Worm (Caenorhabditis elegans): ENCODE results near the gene pcyt-1.

Gene pcyt-1

DNA sequence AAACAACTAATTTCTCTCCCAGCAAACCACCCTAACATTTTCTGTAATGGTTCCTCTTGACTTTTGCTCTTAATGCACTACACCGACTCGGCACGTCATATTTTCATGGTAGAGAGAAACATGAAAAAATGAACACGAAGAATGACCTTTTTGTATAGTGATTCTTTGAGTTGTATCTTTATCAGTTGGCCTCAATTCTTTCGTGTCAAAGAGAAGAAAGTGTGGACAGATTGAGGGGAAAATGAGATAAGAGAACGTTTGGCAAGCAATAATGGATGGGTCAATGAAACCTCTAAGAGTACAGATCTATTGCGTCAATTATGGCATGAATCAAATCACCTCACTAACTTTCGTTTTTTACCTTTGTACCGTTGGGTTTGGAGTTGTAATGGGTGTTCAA is 3.8 kb downstream of the pcyt-1 start:
- TF ChIP-seq nhr-47 (tag; optimal IDR thresholded peaks at IDR 0.05), result no peak
- TF ChIP-seq nhr-71 (tag; optimal IDR thresholded peaks at IDR 0.05), result peak; percentile 4
- no peak for TF ChIP-seq lir-3 (tag; optimal IDR thresholded peaks at IDR 0.05; ENCODE audit: poor library complexity)
- TF ChIP-seq unc-86 (tag; optimal IDR thresholded peaks at IDR 0.05), result no peak
- peak in 1 of 6 experiments; percentile 3 for TF ChIP-seq elt-3 (tag; optimal IDR thresholded peaks at IDR 0.05)
- no peak for TF ChIP-seq lin-39 (tag; optimal IDR thresholded peaks at IDR 0.05)
- no peak for TF ChIP-seq pag-3 (tag; optimal IDR thresholded peaks at IDR 0.05; ENCODE audit: borderline replicate concordance, insufficient read depth)
- TF ChIP-seq efl-3 (GFP tag; optimal IDR thresholded peaks at IDR 0.05), result no peak
- no peak for TF ChIP-seq nhr-90 (tag; optimal IDR thresholded peaks at IDR 0.05; ENCODE audit: poor library complexity)
- TF ChIP-seq blmp-1 (tag; optimal IDR thresholded peaks at IDR 0.05), result peak; percentile 55
- TF ChIP-seq lin-35 (GFP tag; optimal IDR thresholded peaks at IDR 0.05), result peak in 1 of 2 experiments; percentile 2
- no peak for TF ChIP-seq mdl-1 (tag; optimal IDR thresholded peaks at IDR 0.05)
- TF ChIP-seq skn-1 (tag; optimal IDR thresholded peaks at IDR 0.05), result no peak
- no peak for TF ChIP-seq nhr-12 (tag; optimal IDR thresholded peaks at IDR 0.05)
- no peak for TF ChIP-seq swsn-7 (tag; optimal IDR thresholded peaks at IDR 0.05)
- no peak for TF ChIP-seq isw-1 (GFP tag; IDR thresholded peaks at IDR 0.05)
- TF ChIP-seq nhr-28 (tag; optimal IDR thresholded peaks at IDR 0.05), result no peak
- no peak for TF ChIP-seq ama-1 (optimal IDR thresholded peaks at IDR 0.05)
- TF ChIP-seq fkh-10 (GFP tag; optimal IDR thresholded peaks at IDR 0.05), result no peak
- TF ChIP-seq fos-1 (tag; optimal IDR thresholded peaks at IDR 0.05), result no peak
- TF ChIP-seq zag-1 (tag; optimal IDR thresholded peaks at IDR 0.05), result no peak
- TF ChIP-seq alr-1 (tag; optimal IDR thresholded peaks at IDR 0.05; ENCODE audit: borderline replicate concordance), result no peak
- no peak for TF ChIP-seq unc-130 (tag; optimal IDR thresholded peaks at IDR 0.05)
- TF ChIP-seq ztf-11 (tag; optimal IDR thresholded peaks at IDR 0.05), result no peak
- TF ChIP-seq snu-23 (GFP tag; optimal IDR thresholded peaks at IDR 0.05), result no peak
- TF ChIP-seq unc-30 (tag; optimal IDR thresholded peaks at IDR 0.05), result no peak
- TF ChIP-seq ztf-4 (tag; optimal IDR thresholded peaks at IDR 0.05), result no peak
- TF ChIP-seq irx-1 (tag; optimal IDR thresholded peaks at IDR 0.05), result no peak
- peak; percentile 6 for TF ChIP-seq lin-14 (GFP tag; optimal IDR thresholded peaks at IDR 0.05)
- no peak for TF ChIP-seq efl-1 (optimal IDR thresholded peaks at IDR 0.05)
- TF ChIP-seq efl-1 (GFP tag; optimal IDR thresholded peaks at IDR 0.05 in 1 of 2), result no peak
- no peak for TF ChIP-seq lsy-2 (tag; optimal IDR thresholded peaks at IDR 0.05)
- TF ChIP-seq elt-2 (tag; optimal IDR thresholded peaks at IDR 0.05), result peak; percentile 50
- no peak for TF ChIP-seq ceh-63 (GFP tag; optimal IDR thresholded peaks at IDR 0.05)
- no peak for TF ChIP-seq ces-1 (GFP tag; optimal IDR thresholded peaks at IDR 0.05)
- TF ChIP-seq aha-1 (tag; optimal IDR thresholded peaks at IDR 0.05), result no peak
- TF ChIP-seq mef-2 (tag; optimal IDR thresholded peaks at IDR 0.05), result no peak
- no peak for TF ChIP-seq fkh-8 (tag; optimal IDR thresholded peaks at IDR 0.05)
- no peak for TF ChIP-seq ceh-90 (tag; optimal IDR thresholded peaks at IDR 0.05)
- no peak for TF ChIP-seq F16B12.6 (tag; optimal IDR thresholded peaks at IDR 0.05)
- TF ChIP-seq nhr-237 (tag; optimal IDR thresholded peaks at IDR 0.05), result no peak
- TF ChIP-seq snpc-4 (tag; optimal IDR thresholded peaks at IDR 0.05), result no peak
- TF ChIP-seq rnt-1 (tag; optimal IDR thresholded peaks at IDR 0.05), result no peak
- no peak for TF ChIP-seq nhr-84 (tag; optimal IDR thresholded peaks at IDR 0.05)
- no peak for TF ChIP-seq C04F5.9 (tag; optimal IDR thresholded peaks at IDR 0.05)
- no peak for TF ChIP-seq nhr-76 (tag; optimal IDR thresholded peaks at IDR 0.05)
- no peak for TF ChIP-seq tlp-1 (tag; optimal IDR thresholded peaks at IDR 0.05)
- TF ChIP-seq unc-62 (GFP tag; optimal IDR thresholded peaks at IDR 0.05), result no peak
- TF ChIP-seq lin-13 (GFP tag; optimal IDR thresholded peaks at IDR 0.05), result no peak
- TF ChIP-seq pqm-1 (tag; optimal IDR thresholded peaks at IDR 0.05), result peak; percentile 80

Measured in whole organism, L1 larva.